Worm (Caenorhabditis elegans) whole organism, young adult: Measurements from ENCODE around the gene Y38H6C.24.

Experiments used
- B0261.1 ChIP-seq: sonication (generic microtip); optimal IDR thresholded peaks from 2 replicates; lab custom pipeline; 2016; ENCODE audit warnings: mild to moderate bottlenecking, missing genetic modification characterization, moderate library complexity, missing compliant biosample characterization
- F22D6.2 ChIP-seq: sonication (generic microtip); optimal IDR thresholded peaks from 2 replicates; lab custom pipeline; 2016; ENCODE audit warnings: mild to moderate bottlenecking, missing genetic modification characterization, missing compliant biosample characterization
- F49E8.2 ChIP-seq: sonication (generic microtip); optimal IDR thresholded peaks from 3 replicates; lab custom pipeline; 2017; ENCODE audit warnings: missing genetic modification characterization, mild to moderate bottlenecking, missing compliant biosample characterization, antibody characterized with exemption, moderate library complexity; ENCODE audit not compliant: insufficient read depth
- F57A8.1 ChIP-seq: fragments of 200-800 bp; sonication (Bioruptor generic); optimal IDR thresholded peaks from 2 replicates; lab custom pipeline; 2018; ENCODE audit warnings: mild to moderate bottlenecking, missing genetic modification characterization, moderate library complexity, missing compliant biosample characterization
- K11D2.4 ChIP-seq: fragments of 200-800 bp; sonication (Bioruptor generic); IDR thresholded peaks from 2 replicates; pipeline ENCODE4 v1.3.6; 2022; ENCODE audit warnings: missing genetic modification reagents, missing genetic modification characterization, missing compliant biosample characterization
- Y67H2A.10 ChIP-seq: fragments of 200-800 bp; sonication (Bioruptor generic); conservative IDR thresholded peaks from 2 replicates; pipeline ENCODE4 v1.3.6; 2022; ENCODE audit warnings: missing genetic modification reagents, missing genetic modification characterization, missing compliant biosample characterization
- Y79H2A.3 ChIP-seq: fragments of 200-800 bp; sonication (Bioruptor generic); conservative IDR thresholded peaks from 2 replicates; pipeline ENCODE4 v1.3.6; 2022; ENCODE audit warnings: missing genetic modification reagents, missing genetic modification characterization, missing compliant biosample characterization
- ama-1 ChIP-seq, 3 experiments: fragments of 150-350 bp in 1 of 3; sonication (generic microtip) in 2 of 3; optimal IDR thresholded peaks; 2 replicates each; lab custom pipeline; 2014 to 2018; ENCODE audit warnings: missing biosample characterization in 2 of 3, missing genetic modification characterization in 2 of 3, missing genetic modification reagents in 2 of 3
- aptf-3 ChIP-seq: fragments of 200-800 bp; sonication (Bioruptor generic); IDR thresholded peaks from 2 replicates; pipeline ENCODE4 v1.3.6; 2022; ENCODE audit warnings: missing genetic modification characterization, missing compliant biosample characterization
- attf-3 ChIP-seq: fragments of 200-800 bp; sonication (Bioruptor generic); conservative IDR thresholded peaks from 2 replicates; pipeline ENCODE4 v1.3.6; 2022; ENCODE audit warnings: missing genetic modification reagents, missing genetic modification characterization, missing compliant biosample characterization
- bed-1 ChIP-seq: fragments of 200-800 bp; sonication (Bioruptor generic); IDR thresholded peaks from 2 replicates; pipeline ENCODE4 v1.3.6; 2022; ENCODE audit warnings: missing genetic modification reagents, missing genetic modification characterization, missing compliant biosample characterization
- bed-2 ChIP-seq: fragments of 200-800 bp; sonication (Bioruptor generic); IDR thresholded peaks from 2 replicates; pipeline ENCODE4 v1.3.6; 2022; ENCODE audit warnings: missing genetic modification reagents, missing genetic modification characterization, missing compliant biosample characterization
- cebp-2 ChIP-seq: fragments of 200-800 bp; sonication (Bioruptor generic); IDR thresholded peaks from 2 replicates; pipeline ENCODE4 v1.3.6; 2022; ENCODE audit warnings: missing genetic modification characterization, missing compliant biosample characterization
- ceh-27 ChIP-seq: fragments of 200-800 bp; sonication (Bioruptor generic); optimal IDR thresholded peaks from 2 replicates; lab custom pipeline; 2018; ENCODE audit warnings: mild to moderate bottlenecking, missing genetic modification characterization, moderate library complexity, missing compliant biosample characterization
- ceh-40 ChIP-seq: fragments of 200-800 bp; sonication (Bioruptor generic); IDR thresholded peaks from 2 replicates; pipeline ENCODE4 v1.3.6; 2022; ENCODE audit warnings: missing genetic modification characterization, missing compliant biosample characterization
- ceh-91 ChIP-seq: fragments of 200-800 bp; sonication (Bioruptor generic); IDR thresholded peaks from 2 replicates; pipeline ENCODE4 v1.3.6; 2022; ENCODE audit warnings: missing genetic modification reagents, missing genetic modification characterization, missing compliant biosample characterization
- chd-7 ChIP-seq: sonication (generic microtip); optimal IDR thresholded peaks from 2 replicates; lab custom pipeline; 2016; ENCODE audit warnings: mild to moderate bottlenecking, missing genetic modification characterization, moderate library complexity, missing compliant biosample characterization
- die-1 ChIP-seq: sonication (generic microtip); optimal IDR thresholded peaks from 2 replicates; lab custom pipeline; 2016; ENCODE audit warnings: missing genotype, mild to moderate bottlenecking, missing genetic modification characterization, missing compliant biosample characterization
- egl-44 ChIP-seq: fragments of 200-800 bp; sonication (Bioruptor generic); IDR thresholded peaks from 2 replicates; pipeline ENCODE4 v1.3.6; 2022; ENCODE audit warnings: missing genetic modification reagents, missing genetic modification characterization, missing compliant biosample characterization
- ekl-4 ChIP-seq: fragments of 200-800 bp; sonication (Bioruptor generic); IDR thresholded peaks from 2 replicates; pipeline ENCODE4 v1.3.6; 2022; ENCODE audit warnings: missing genetic modification reagents, missing genetic modification characterization, missing compliant biosample characterization
- gei-17 ChIP-seq: fragments of 200-800 bp; sonication (Bioruptor generic); optimal IDR thresholded peaks from 2 replicates; lab custom pipeline; 2018; ENCODE audit warnings: mild to moderate bottlenecking, missing genetic modification characterization, missing compliant biosample characterization
- hmg-20 ChIP-seq: fragments of 200-800 bp; sonication (Bioruptor generic); IDR thresholded peaks from 2 replicates; pipeline ENCODE4 v1.3.6; 2022; ENCODE audit warnings: missing genetic modification reagents, missing genetic modification characterization, missing compliant biosample characterization
- lag-1 ChIP-seq: fragments of 200-800 bp; sonication (Bioruptor generic); IDR thresholded peaks from 2 replicates; pipeline ENCODE4 v1.3.6; 2022; ENCODE audit warnings: missing genetic modification reagents, missing genetic modification characterization, missing compliant biosample characterization
- let-607 ChIP-seq, 2 experiments: fragments of 200-800 bp in 1 of 2; sonication (Bioruptor generic) in 1 of 2; sonication (generic microtip) in 1 of 2; optimal IDR thresholded peaks; 2 replicates each; lab custom pipeline; 2016 to 2018; ENCODE audit warnings: mild to moderate bottlenecking in 2 of 2, missing compliant biosample characterization in 2 of 2, missing genetic modification characterization in 2 of 2, moderate library complexity in 2 of 2, missing genotype in 1 of 2
- lin-26 ChIP-seq: fragments of 200-800 bp; sonication (Bioruptor generic); IDR thresholded peaks from 2 replicates; pipeline ENCODE4 v1.3.6; 2022; ENCODE audit warnings: missing genetic modification reagents, missing genetic modification characterization, missing compliant biosample characterization
- lin-54 ChIP-seq: fragments of 200-800 bp; sonication (Bioruptor generic); optimal IDR thresholded peaks from 2 replicates; lab custom pipeline; 2018; ENCODE audit warnings: mild to moderate bottlenecking, missing genetic modification characterization, missing compliant biosample characterization
- lir-1 ChIP-seq: fragments of 200-800 bp; sonication (Bioruptor generic); conservative IDR thresholded peaks from 2 replicates; pipeline ENCODE4 v1.3.6; 2022; ENCODE audit warnings: missing genetic modification reagents, missing genetic modification characterization, missing compliant biosample characterization
- madf-6 ChIP-seq: fragments of 200-800 bp; sonication (Bioruptor generic); IDR thresholded peaks from 2 replicates; pipeline ENCODE4 v1.3.6; 2022; ENCODE audit warnings: missing genetic modification reagents, missing genetic modification characterization, missing compliant biosample characterization
- mcd-1 ChIP-seq: fragments of 200-800 bp; sonication (Bioruptor generic); IDR thresholded peaks from 2 replicates; pipeline ENCODE4 v1.3.6; 2022; ENCODE audit warnings: missing genetic modification reagents, missing genetic modification characterization, missing compliant biosample characterization
- mxl-1 ChIP-seq: sonication (generic microtip); optimal IDR thresholded peaks from 2 replicates; lab custom pipeline; 2016; ENCODE audit warnings: missing genetic modification characterization, missing compliant biosample characterization
- nhr-179 ChIP-seq: sonication (generic microtip); optimal IDR thresholded peaks from 2 replicates; lab custom pipeline; 2016; ENCODE audit warnings: mild to moderate bottlenecking, missing genetic modification characterization, missing compliant biosample characterization
- pbrm-1 ChIP-seq: fragments of 200-800 bp; sonication (Bioruptor generic); IDR thresholded peaks from 2 replicates; pipeline ENCODE4 v1.3.6; 2022; ENCODE audit warnings: missing genetic modification reagents, missing genetic modification characterization, missing compliant biosample characterization
- rpc-1 ChIP-seq, 2 experiments: fragments of 150-350 bp in 1 of 2; sonication (generic microtip) in 1 of 2; optimal IDR thresholded peaks; 2 replicates each; lab custom pipeline; 2014 to 2018; ENCODE audit warnings: missing biosample characterization in 1 of 2, missing genetic modification characterization in 1 of 2, missing genetic modification reagents in 1 of 2, missing genotype in 1 of 2
- tlf-1 ChIP-seq: fragments of 200-800 bp; sonication (Bioruptor generic); optimal IDR thresholded peaks from 2 replicates; lab custom pipeline; 2018; ENCODE audit warnings: mild to moderate bottlenecking, missing genetic modification characterization, missing compliant biosample characterization
- xnd-1 ChIP-seq: sonication (generic microtip); optimal IDR thresholded peaks from 2 replicates; lab custom pipeline; 2016; ENCODE audit warnings: missing genotype, missing genetic modification reagents, missing genetic modification characterization, missing compliant biosample characterization
- zfh-2 ChIP-seq: fragments of 200-800 bp; sonication (Bioruptor generic); conservative IDR thresholded peaks from 2 replicates; pipeline ENCODE4 v1.3.6; 2022; ENCODE audit warnings: missing genetic modification reagents, missing genetic modification characterization, missing compliant biosample characterization
- ztf-22 ChIP-seq: fragments of 200-800 bp; sonication (Bioruptor generic); optimal IDR thresholded peaks from 2 replicates; lab custom pipeline; 2018; ENCODE audit warnings: mild to moderate bottlenecking, missing genetic modification characterization, moderate library complexity, missing compliant biosample characterization
- ztf-28 ChIP-seq: fragments of 200-800 bp; sonication (Bioruptor generic); IDR thresholded peaks from 2 replicates; pipeline ENCODE4 v1.3.6; 2022; ENCODE audit warnings: missing genetic modification reagents, missing genetic modification characterization, missing compliant biosample characterization

Gene Y38H6C.24

ce11 chrV:20514483-20514882 lies 11.8 kb upstream of the Y38H6C.24 start:
- no peak for TF ChIP-seq gei-17 (GFP tag; lab: Kevin White, UChicago)
- no peak for TF ChIP-seq mxl-1 (tag; lab: Kevin White, UChicago)
- TF ChIP-seq F49E8.2 (tag; lab: Kevin White, UChicago): no peak
- no peak for TF ChIP-seq cebp-2 (GFP tag; lab: Robert Waterston, UW)
- no peak for TF ChIP-seq hmg-20 (GFP tag; lab: Robert Waterston, UW)
- no peak for TF ChIP-seq Y67H2A.10
- TF ChIP-seq F22D6.2 (tag; lab: Kevin White, UChicago): no peak
- no peak for TF ChIP-seq F57A8.1
- no peak for TF ChIP-seq tlf-1
- TF ChIP-seq bed-1 (GFP tag; lab: Robert Waterston, UW): no peak
- TF ChIP-seq ztf-28 (GFP tag; lab: Robert Waterston, UW): no peak
- TF ChIP-seq ceh-91: no peak
- TF ChIP-seq lir-1 (GFP tag; lab: Robert Waterston, UW): no peak
- no peak for TF ChIP-seq xnd-1 (tag; lab: Kevin White, UChicago)
- TF ChIP-seq, all 124 proteins: peak for 0

DNA sequence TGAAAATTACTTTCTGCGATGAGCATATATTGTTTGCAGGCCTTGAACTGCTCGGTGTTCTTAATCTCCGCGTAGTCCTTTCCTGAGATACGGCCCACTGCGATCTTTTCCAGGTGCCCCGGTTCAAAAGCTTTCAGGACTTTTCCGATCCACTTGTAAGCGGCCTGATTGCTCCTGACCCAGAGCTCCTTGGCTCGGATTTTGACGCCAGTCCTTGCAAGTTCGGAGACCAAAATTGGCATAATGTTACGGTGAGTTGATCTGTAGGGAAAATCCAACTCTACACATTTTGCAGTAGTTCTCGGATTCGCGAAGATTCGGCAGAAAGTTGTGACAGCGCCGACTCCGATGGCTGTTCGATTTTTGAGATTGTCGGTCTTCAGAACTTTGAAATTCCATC lies 9.2 kb upstream of the Y38H6C.24 start:
- TF ChIP-seq chd-7 (no peak), cebp-2 (GFP tag; lab: Robert Waterston, UW) (no peak), attf-3 (GFP tag; lab: Robert Waterston, UW) (no peak), B0261.1 (tag; lab: Kevin White, UChicago) (no peak), zfh-2 (peak; percentile 36; the same call in 1 of the 2 replicates), bed-2 (GFP tag; lab: Robert Waterston, UW) (no peak), nhr-179 (tag; lab: Kevin White, UChicago) (no peak), lin-54 (GFP tag; lab: Kevin White, UChicago) (no peak), rpc-1 (optimal IDR thresholded peaks at IDR 0.05; lab: Kevin White, UChicago) (no peak), rpc-1 (tag; optimal IDR thresholded peaks at IDR 0.05; lab: Kevin White, UChicago) (no peak)

- TF ChIP-seq lin-26 (GFP tag; lab: Robert Waterston, UW) (no peak), ceh-40 (no peak), die-1 (tag; lab: Kevin White, UChicago) (no peak), pbrm-1 (GFP tag; lab: Robert Waterston, UW) (no peak), lag-1 (GFP tag; lab: Robert Waterston, UW) (no peak), ekl-4 (no peak), K11D2.4 (GFP tag; lab: Robert Waterston, UW) (no peak), tlf-1 (no peak), ztf-22 (no peak), Y79H2A.3 (no peak), let-607 (tag; optimal IDR thresholded peaks at IDR 0.05; lab: Kevin White, UChicago) (no peak), mcd-1 (GFP tag; lab: Robert Waterston, UW) (no peak), egl-44 (no peak), madf-6 (GFP tag; lab: Robert Waterston, UW) (no peak), aptf-3 (GFP tag; lab: Robert Waterston, UW) (no peak), ama-1 (optimal IDR thresholded peaks at IDR 0.05; lab: Kevin White, UChicago) (no peak), ama-1 (GFP tag; optimal IDR thresholded peaks at IDR 0.05; lab: Kevin White, UChicago) (no peak), ceh-27 (GFP tag; lab: Kevin White, UChicago) (no peak)
Measured at ce11 chrV:20518927-20519326, 7.3 kb upstream of the Y38H6C.24 start, which contains the start of gene Y38H6C.25. Gene Y38H6C.25 (plus strand): TSS chrV:20519227.
